Worm (Caenorhabditis elegans) whole organism, mixed stage, embryonic: Measurements from ENCODE around the gene daf-18.

Experiments
- M03D4.4 ChIP-seq: sonication (generic microtip); optimal IDR thresholded peaks from 2 replicates; lab custom pipeline; 2017; ENCODE audit warnings: mild to moderate bottlenecking, missing genetic modification characterization, missing compliant biosample characterization
- ceh-83 ChIP-seq: fragments of 200-800 bp; sonication (Bioruptor generic); optimal IDR thresholded peaks from 2 replicates; lab custom pipeline; 2018; ENCODE audit warnings: mild to moderate bottlenecking, missing genetic modification characterization, missing compliant biosample characterization
- mab-5 ChIP-seq: fragments of 150-350 bp; optimal IDR thresholded peaks from 2 replicates; lab custom pipeline; 2014; ENCODE audit warnings: missing biosample characterization, missing genetic modification characterization
- nhr-237 ChIP-seq: fragments of 150-350 bp; optimal IDR thresholded peaks from 2 replicates; lab custom pipeline; 2014; ENCODE audit warnings: missing biosample characterization, missing genetic modification characterization
- nhr-76 ChIP-seq: sonication (generic microtip); optimal IDR thresholded peaks from 2 replicates; lab custom pipeline; 2017; ENCODE audit warnings: missing biosample characterization, missing genetic modification characterization
- pha-4 ChIP-seq: fragments of 150-350 bp; optimal IDR thresholded peaks from 2 replicates; lab custom pipeline; 2018; ENCODE audit warnings: missing biosample characterization, missing genetic modification reagents, missing genetic modification characterization
- snpc-4 ChIP-seq: fragments of 150-350 bp; optimal IDR thresholded peaks from 2 replicates; lab custom pipeline; 2014; ENCODE audit warnings: missing biosample characterization, missing genetic modification characterization
- unc-62 ChIP-seq: fragments of 150-350 bp; optimal IDR thresholded peaks from 2 replicates; lab custom pipeline; 2014; ENCODE audit warnings: missing biosample characterization, missing genetic modification reagents, missing genetic modification characterization
- ztf-11 ChIP-seq: fragments of 150-350 bp; optimal IDR thresholded peaks from 2 replicates; lab custom pipeline; 2014; ENCODE audit warnings: missing biosample characterization, missing genetic modification characterization

- no peak for TF ChIP-seq ztf-11 (tag; lab: Kevin White, UChicago)
- no peak for TF ChIP-seq pha-4
- no peak for TF ChIP-seq ceh-83 (GFP tag; lab: Kevin White, UChicago)
- no peak for TF ChIP-seq snpc-4 (tag; lab: Kevin White, UChicago)
- TF ChIP-seq unc-62 (GFP tag; lab: Kevin White, UChicago) = no peak
- no peak for TF ChIP-seq nhr-237
- TF ChIP-seq mab-5 (tag; lab: Kevin White, UChicago) = no peak
- no peak for TF ChIP-seq M03D4.4
- no peak for TF ChIP-seq nhr-76 (tag; lab: Kevin White, UChicago)
Measured at ce11 chrIV:420686-421085, 4.3 kb downstream of the daf-18 start.
